Fruit fly (Drosophila melanogaster) whole organism, embryonic: ENCODE data around the gene CG42487.

Experiments used
- Adf1 ChIP-seq: fragments of 200-800 bp; sonication (Bioruptor generic); IDR thresholded peaks from 2 replicates; pipeline ENCODE4 v1.3.6; 2022; ENCODE audit warnings: missing biosample characterization, missing genetic modification characterization
- CG10209 ChIP-seq: fragments of 200-800 bp; sonication (Bioruptor generic); optimal IDR thresholded peaks from 3 replicates; lab custom pipeline; 2017; ENCODE audit warnings: missing biosample characterization, mild to moderate bottlenecking, missing genetic modification characterization, missing genetic modification reagents
- CG1024 ChIP-seq: fragments of 200-800 bp; sonication (Bioruptor generic); IDR thresholded peaks from 2 replicates; pipeline ENCODE4 v1.3.6; 2022; ENCODE audit warnings: missing biosample characterization, missing genetic modification characterization
- CG10366 ChIP-seq: fragments of 200-800 bp; sonication (Bioruptor generic); IDR thresholded peaks from 2 replicates; pipeline ENCODE4 v1.3.6; 2022; ENCODE audit warnings: missing biosample characterization, missing genetic modification characterization
- CG11398 ChIP-seq: fragments of 200-800 bp; sonication (Bioruptor generic); optimal IDR thresholded peaks from 2 replicates; lab custom pipeline; 2016; ENCODE audit warnings: missing biosample characterization, missing genetic modification characterization
- CG11723 ChIP-seq: fragments of 200-800 bp; sonication (Bioruptor generic); optimal IDR thresholded peaks from 2 replicates; lab custom pipeline; 2017; ENCODE audit warnings: missing biosample characterization, mild to moderate bottlenecking, missing genetic modification characterization
- CG13775 ChIP-seq: fragments of 200-800 bp; sonication (Bioruptor generic); optimal IDR thresholded peaks from 3 replicates; lab custom pipeline; 2017; ENCODE audit warnings: missing biosample characterization, mild to moderate bottlenecking, missing genetic modification characterization
- CG14710 ChIP-seq: fragments of 200-800 bp; sonication (Bioruptor generic); optimal IDR thresholded peaks from 3 replicates; lab custom pipeline; 2019; ENCODE audit warnings: missing biosample characterization, mild to moderate bottlenecking, missing genetic modification characterization, moderate library complexity
- CG15011 ChIP-seq: fragments of 200-800 bp; sonication (Bioruptor generic); optimal IDR thresholded peaks from 3 replicates; lab custom pipeline; 2018; ENCODE audit warnings: missing biosample characterization, mild to moderate bottlenecking, missing genetic modification characterization
- CG15073 ChIP-seq: fragments of 200-800 bp; sonication (Bioruptor generic); optimal IDR thresholded peaks from 2 replicates; lab custom pipeline; 2016; ENCODE audit warnings: missing biosample characterization, missing genetic modification characterization
- CG16815 ChIP-seq: fragments of 200-800 bp; sonication (Bioruptor generic); optimal IDR thresholded peaks from 3 replicates; lab custom pipeline; 2017; ENCODE audit warnings: missing biosample characterization, mild to moderate bottlenecking, missing genetic modification characterization
- CG17328 ChIP-seq: fragments of 200-800 bp; sonication (Bioruptor generic); IDR thresholded peaks from 2 replicates; pipeline ENCODE4 v1.3.6; 2022; ENCODE audit warnings: missing biosample characterization, missing genetic modification characterization
- CG17361 ChIP-seq: fragments of 200-800 bp; sonication (Bioruptor generic); IDR thresholded peaks from 3 replicates; pipeline ENCODE4 v1.3.6; 2022; ENCODE audit warnings: missing biosample characterization, missing genetic modification characterization
- CG2120 ChIP-seq: fragments of 200-800 bp; sonication (Bioruptor generic); optimal IDR thresholded peaks from 3 replicates; lab custom pipeline; 2016; ENCODE audit warnings: missing biosample characterization, missing genetic modification characterization
- CG2199 ChIP-seq: fragments of 200-800 bp; sonication (Bioruptor generic); IDR thresholded peaks from 3 replicates; pipeline ENCODE4 v1.3.6; 2022; ENCODE audit warnings: missing biosample characterization, missing genetic modification characterization
- CG2875 ChIP-seq: fragments of 200-800 bp; sonication (Bioruptor generic); optimal IDR thresholded peaks from 2 replicates; lab custom pipeline; 2017; ENCODE audit warnings: missing biosample characterization, mild to moderate bottlenecking, missing genetic modification characterization, missing genetic modification reagents
- CG31388 ChIP-seq: fragments of 200-800 bp; sonication (Bioruptor generic); optimal IDR thresholded peaks from 2 replicates; lab custom pipeline; 2016; ENCODE audit warnings: missing biosample characterization, missing genetic modification characterization
- CG4854 ChIP-seq: fragments of 200-800 bp; sonication (Bioruptor generic); optimal IDR thresholded peaks from 2 replicates; lab custom pipeline; 2016; ENCODE audit warnings: missing biosample characterization, missing genetic modification characterization, inconsistent platforms
- CG6272 ChIP-seq: fragments of 200-800 bp; sonication (Bioruptor generic); IDR thresholded peaks from 2 replicates; pipeline ENCODE4 v1.3.6; 2022; ENCODE audit warnings: missing biosample characterization, missing genetic modification characterization
- CG6791 ChIP-seq: fragments of 200-800 bp; sonication (Bioruptor generic); IDR thresholded peaks from 3 replicates; pipeline ENCODE4 v1.3.6; 2022; ENCODE audit warnings: missing biosample characterization, missing genetic modification characterization; ENCODE audit not compliant: partially characterized antibody
- CG7745 ChIP-seq: fragments of 200-800 bp; sonication (Bioruptor generic); optimal IDR thresholded peaks from 2 replicates; lab custom pipeline; 2018; ENCODE audit warnings: missing biosample characterization, mild to moderate bottlenecking, missing genetic modification characterization, moderate library complexity
- CG7987 ChIP-seq: fragments of 200-800 bp; sonication (Bioruptor generic); optimal IDR thresholded peaks from 2 replicates; lab custom pipeline; 2018; ENCODE audit warnings: missing biosample characterization, mild to moderate bottlenecking, missing genetic modification characterization, moderate library complexity
- CG8478 ChIP-seq: fragments of >200 bp; optimal IDR thresholded peaks from 2 replicates; lab custom pipeline; 2018
- CG9932 ChIP-seq: fragments of 200-800 bp; sonication (Bioruptor generic); IDR thresholded peaks from 2 replicates; pipeline ENCODE4 v1.3.6; 2022; ENCODE audit warnings: missing biosample characterization, missing genetic modification characterization
- Camta ChIP-seq: fragments of 200-800 bp; sonication (Bioruptor generic); optimal IDR thresholded peaks from 2 replicates; lab custom pipeline; 2016; ENCODE audit warnings: missing biosample characterization, missing genetic modification characterization
- Drgx ChIP-seq: fragments of 200-800 bp; sonication (Bioruptor generic); IDR thresholded peaks from 2 replicates; pipeline ENCODE4 v1.3.6; 2022; ENCODE audit warnings: missing biosample characterization, missing genetic modification characterization
- Ets65A ChIP-seq: fragments of 200-800 bp; sonication (Bioruptor generic); peaks from one replicate; lab custom pipeline; 2016; ENCODE audit warnings: missing biosample characterization, missing genetic modification characterization
- GATAe ChIP-seq: fragments of 200-800 bp; sonication (Bioruptor generic); conservative IDR thresholded peaks from 2 replicates; pipeline ENCODE4 v1.3.6; 2022; ENCODE audit warnings: missing biosample characterization, missing genetic modification characterization
- Gug ChIP-seq: fragments of 200-800 bp; sonication (Bioruptor generic); IDR thresholded peaks from 4 replicates; pipeline ENCODE4 v1.3.6; 2022; ENCODE audit warnings: missing biosample characterization, missing genetic modification characterization
- HLHmδ ChIP-seq: fragments of 200-800 bp; sonication (Bioruptor generic); optimal IDR thresholded peaks from 2 replicates; lab custom pipeline; 2018; ENCODE audit warnings: missing biosample characterization, mild to moderate bottlenecking, missing genetic modification characterization, moderate library complexity
- Hr3 ChIP-seq: fragments of 200-800 bp; sonication (Bioruptor generic); optimal IDR thresholded peaks from 3 replicates; lab custom pipeline; 2016; ENCODE audit warnings: missing biosample characterization, missing genetic modification characterization
- MBD-R2 ChIP-seq: fragments of 200-800 bp; sonication (Bioruptor generic); IDR thresholded peaks from 2 replicates; pipeline ENCODE4 v1.3.6; 2022; ENCODE audit warnings: missing biosample characterization, missing genetic modification characterization
- Opbp ChIP-seq: fragments of 200-800 bp; sonication (Bioruptor generic); IDR thresholded peaks from 3 replicates; pipeline ENCODE4 v1.3.6; 2022; ENCODE audit warnings: missing biosample characterization, missing genetic modification characterization; ENCODE audit not compliant: partially characterized antibody
- Ravus ChIP-seq: fragments of 200-800 bp; sonication (Bioruptor generic); IDR thresholded peaks from 2 replicates; pipeline ENCODE4 v1.3.6; 2022; ENCODE audit warnings: missing biosample characterization, missing genetic modification characterization
- br ChIP-seq: fragments of >200 bp; optimal IDR thresholded peaks from 2 replicates; lab custom pipeline; 2017
- cg ChIP-seq: fragments of 200-800 bp; sonication (Bioruptor generic); optimal IDR thresholded peaks from 3 replicates; lab custom pipeline; 2019; ENCODE audit warnings: missing biosample characterization, mild to moderate bottlenecking, missing genetic modification characterization, moderate library complexity
- dm ChIP-seq: fragments of 200-800 bp; sonication (Bioruptor generic); optimal IDR thresholded peaks from 3 replicates; lab custom pipeline; 2016; ENCODE audit warnings: missing biosample characterization, missing genetic modification characterization
- ewg ChIP-seq: fragments of 200-800 bp; sonication (Bioruptor generic); optimal IDR thresholded peaks from 3 replicates; lab custom pipeline; 2017; ENCODE audit warnings: mild to moderate bottlenecking, missing biosample characterization, missing genetic modification reagents, missing genetic modification characterization
- exex ChIP-seq: fragments of 200-800 bp; sonication (Bioruptor generic); optimal IDR thresholded peaks from 4 replicates; lab custom pipeline; 2018; ENCODE audit warnings: missing biosample characterization, mild to moderate bottlenecking, missing genetic modification characterization, moderate library complexity
- gem ChIP-seq: fragments of 200-800 bp; sonication (Bioruptor generic); optimal IDR thresholded peaks from 2 replicates; lab custom pipeline; 2019; ENCODE audit warnings: missing biosample characterization, mild to moderate bottlenecking, missing genetic modification characterization, moderate library complexity
- grau ChIP-seq: fragments of 200-800 bp; optimal IDR thresholded peaks from 3 replicates; lab custom pipeline; 2019; ENCODE audit warnings: missing biosample characterization, mild to moderate bottlenecking, missing genetic modification characterization, moderate library complexity
- gro ChIP-seq: fragments of 200-800 bp; sonication (Bioruptor generic); optimal IDR thresholded peaks from 2 replicates; lab custom pipeline; 2016; ENCODE audit warnings: missing biosample characterization, missing genetic modification characterization
- hbn ChIP-seq: fragments of 200-800 bp; sonication (Bioruptor generic); IDR thresholded peaks from 2 replicates; pipeline ENCODE4 v1.3.6; 2022; ENCODE audit warnings: missing biosample characterization, missing genetic modification characterization; ENCODE audit not compliant: partially characterized antibody
- ken ChIP-seq: fragments of 200-800 bp; sonication (Bioruptor generic); IDR thresholded peaks from 3 replicates; pipeline ENCODE4 v1.3.6; 2022; ENCODE audit warnings: missing biosample characterization, missing genetic modification characterization
- prd ChIP-seq, 3 experiments: fragments of >200 bp in 2 of 3; fragments of 200-800 bp in 1 of 3; sonication (Bioruptor generic) in 1 of 3; optimal IDR thresholded peaks in 2 of 3; IDR thresholded peaks in 1 of 3; 2 replicates in 2 of 3; 3 replicates in 1 of 3; pipeline versions ENCODE4 v1.3.6 to Lab custom; 2017 to 2022; ENCODE audit warnings: missing biosample characterization in 1 of 3, missing genetic modification characterization in 1 of 3
- sens ChIP-seq: fragments of 200-800 bp; sonication (Bioruptor generic); peaks from one replicate; lab custom pipeline; 2016; ENCODE audit warnings: missing biosample characterization, missing genetic modification characterization
- slou ChIP-seq: fragments of 200-800 bp; sonication (Bioruptor generic); optimal IDR thresholded peaks from 3 replicates; lab custom pipeline; 2016; ENCODE audit warnings: missing biosample characterization, missing genetic modification characterization
- so ChIP-seq: fragments of 200-800 bp; sonication (Bioruptor generic); IDR thresholded peaks from 3 replicates; pipeline ENCODE4 v1.3.6; 2022; ENCODE audit warnings: missing biosample characterization, missing genetic modification characterization
- tll ChIP-seq, 2 experiments: fragments of 200-800 bp in 1 of 2; fragments of >200 bp in 1 of 2; sonication (Bioruptor generic) in 1 of 2; optimal IDR thresholded peaks; 2 replicates each; lab custom pipeline; 2017 to 2019; ENCODE audit warnings: missing biosample characterization in 2 of 2, missing genetic modification characterization in 2 of 2, mild to moderate bottlenecking in 1 of 2, moderate library complexity in 1 of 2
- trh ChIP-seq: fragments of 200-800 bp; sonication (Bioruptor generic); optimal IDR thresholded peaks from 2 replicates; lab custom pipeline; 2016; ENCODE audit warnings: missing biosample characterization, missing genetic modification characterization
- zf30C ChIP-seq: fragments of 200-800 bp; sonication (Bioruptor generic); optimal IDR thresholded peaks from 3 replicates; lab custom pipeline; 2018; ENCODE audit warnings: missing biosample characterization, mild to moderate bottlenecking, missing genetic modification characterization

CG42487 gene

DNA sequence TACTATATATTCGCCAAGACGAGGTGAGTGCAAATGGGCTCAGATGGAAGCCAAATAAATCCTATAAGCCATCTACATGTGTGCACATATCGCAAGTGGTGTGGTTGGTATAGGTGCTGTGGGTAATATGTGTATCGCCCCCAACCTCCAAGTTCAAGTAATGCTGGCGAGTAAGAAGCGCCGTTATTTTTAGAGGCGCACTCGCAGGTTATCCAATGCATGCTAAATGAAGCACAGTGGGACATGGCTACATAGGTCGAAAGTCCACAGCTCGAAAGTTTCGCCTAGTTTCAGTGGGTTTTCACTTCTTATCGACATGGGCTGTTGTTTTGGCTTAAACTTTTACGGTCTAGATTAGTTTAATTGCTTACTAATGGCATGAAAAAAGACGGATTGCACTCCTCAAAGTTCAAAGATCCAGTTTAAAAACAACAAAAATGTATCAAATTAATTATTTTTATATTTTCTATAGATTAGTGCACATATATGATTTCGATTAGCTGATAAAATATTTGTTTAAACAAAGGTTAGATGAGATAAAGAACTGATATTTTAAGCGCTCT lies 33.0 kb downstream of the CG42487 start (continued):
- TF ChIP-seq CG1024 (GFP tag; lab: Robert Waterston, UW): no peak
- no peak for TF ChIP-seq CG11723 (GFP tag; lab: Kevin White, UChicago)
- TF ChIP-seq GATAe (GFP tag; lab: Robert Waterston, UW): no peak
- TF ChIP-seq cg (GFP tag; lab: Kevin White, UChicago): no peak
- no peak for TF ChIP-seq CG10209 (GFP tag; lab: Kevin White, UChicago)
- no peak for TF ChIP-seq CG2199 (GFP tag; lab: Robert Waterston, UW)
- no peak for TF ChIP-seq so (GFP tag; lab: Robert Waterston, UW)
- no peak for TF ChIP-seq CG9932 (GFP tag; lab: Robert Waterston, UW)
- TF ChIP-seq Camta: no peak
- TF ChIP-seq hbn (GFP tag; lab: Robert Waterston, UW): no peak
- TF ChIP-seq br (lab: Kevin White, UChicago): no peak
- no peak for TF ChIP-seq Adf1
- TF ChIP-seq Drgx (GFP tag; lab: Robert Waterston, UW): 0 out of 2 replicates have a peak, but pooled peaks have one; percentile 6
- peak; percentile 71 for TF ChIP-seq sens (GFP tag; lab: Kevin White, UChicago)
- TF ChIP-seq CG7745: no peak
- TF ChIP-seq tll (GFP tag; optimal IDR thresholded peaks at IDR 0.05; lab: Kevin White, UChicago): no peak
- no peak for TF ChIP-seq gro (GFP tag; lab: Kevin White, UChicago)
- TF ChIP-seq Ravus (GFP tag; lab: Robert Waterston, UW): no peak
- TF ChIP-seq CG13775 (GFP tag; lab: Kevin White, UChicago): no peak
- no peak for TF ChIP-seq CG2120 (GFP tag; lab: Kevin White, UChicago)
- TF ChIP-seq CG6272 (GFP tag; lab: Robert Waterston, UW): no peak
- TF ChIP-seq HLHmδ: no peak
- TF ChIP-seq CG17361 (GFP tag; lab: Robert Waterston, UW): 0 out of 3 replicates have a peak, but pooled peaks have one; percentile 34
- TF ChIP-seq Gug (GFP tag; lab: Robert Waterston, UW): no peak
- no peak for TF ChIP-seq CG14710
- TF ChIP-seq CG10366 (GFP tag; lab: Robert Waterston, UW): no peak
- TF ChIP-seq MBD-R2 (GFP tag; lab: Robert Waterston, UW): no peak
- no peak for TF ChIP-seq CG17328 (GFP tag; lab: Robert Waterston, UW)
- no peak for TF ChIP-seq Hr3
- no peak for TF ChIP-seq CG7987 (GFP tag; lab: Kevin White, UChicago)
- no peak for TF ChIP-seq CG15073 (GFP tag; lab: Kevin White, UChicago)
- no peak for TF ChIP-seq slou (GFP tag; lab: Kevin White, UChicago)
- TF ChIP-seq CG4854: no peak
- peak; percentile 24 for TF ChIP-seq exex (tag; lab: Kevin White, UChicago)
- no peak for TF ChIP-seq dm (GFP tag; lab: Kevin White, UChicago)
- TF ChIP-seq CG31388 (GFP tag; lab: Kevin White, UChicago): no peak
- peak; percentile 64 for TF ChIP-seq Ets65A (GFP tag; lab: Kevin White, UChicago)
- no peak for TF ChIP-seq trh (GFP tag; lab: Kevin White, UChicago)
- TF ChIP-seq ken (GFP tag; lab: Robert Waterston, UW): no peak
- peak; percentile 41 for TF ChIP-seq grau (tag; lab: Kevin White, UChicago)
- no peak for TF ChIP-seq CG8478 (lab: Kevin White, UChicago)
- no peak for TF ChIP-seq CG2875 (GFP tag; lab: Kevin White, UChicago)
- no peak for TF ChIP-seq prd (optimal IDR thresholded peaks at IDR 0.05; lab: Kevin White, UChicago)
- TF ChIP-seq prd (GFP tag; IDR thresholded peaks at IDR 0.05; lab: Robert Waterston, UW): no peak
- TF ChIP-seq ewg (GFP tag; lab: Kevin White, UChicago): no peak
- no peak for TF ChIP-seq CG16815 (GFP tag; lab: Kevin White, UChicago)
- no peak for TF ChIP-seq CG6791 (GFP tag; lab: Robert Waterston, UW)
- TF ChIP-seq gem (tag; lab: Kevin White, UChicago): no peak
- no peak for TF ChIP-seq CG11398
- TF ChIP-seq zf30C (GFP tag; lab: Kevin White, UChicago): no peak
- no peak for TF ChIP-seq Opbp (GFP tag; lab: Robert Waterston, UW)
- no peak for TF ChIP-seq CG15011 (GFP tag; lab: Kevin White, UChicago)
